Fruit fly (Drosophila melanogaster) whole organism, embryonic: Measurements from ENCODE around the gene Nrd1.

Source experiments
- CG10274 ChIP-seq: fragments of 200-800 bp; sonication (Bioruptor generic); optimal IDR thresholded peaks from 3 replicates; lab custom pipeline; 2017; ENCODE audit warnings: missing biosample characterization, mild to moderate bottlenecking, missing genetic modification characterization
- CG11696 ChIP-seq: fragments of 200-800 bp; sonication (Bioruptor generic); IDR thresholded peaks from 2 replicates; pipeline ENCODE4 v1.3.6; 2022; ENCODE audit warnings: missing biosample characterization, missing genetic modification characterization
- CG12104 ChIP-seq: fragments of 200-800 bp; sonication (Bioruptor generic); optimal IDR thresholded peaks from 3 replicates; lab custom pipeline; 2016; ENCODE audit warnings: missing biosample characterization, missing genetic modification characterization
- CG12155 ChIP-seq: fragments of 200-800 bp; sonication (Bioruptor generic); optimal IDR thresholded peaks from 3 replicates; lab custom pipeline; 2016; ENCODE audit warnings: missing biosample characterization, missing genetic modification characterization
- CG13123 ChIP-seq: fragments of 200-800 bp; sonication (Bioruptor generic); optimal IDR thresholded peaks from 2 replicates; lab custom pipeline; 2016; ENCODE audit warnings: missing biosample characterization, missing genetic modification characterization
- CG16815 ChIP-seq: fragments of 200-800 bp; sonication (Bioruptor generic); optimal IDR thresholded peaks from 3 replicates; lab custom pipeline; 2017; ENCODE audit warnings: missing biosample characterization, mild to moderate bottlenecking, missing genetic modification characterization
- CG17361 ChIP-seq: fragments of 200-800 bp; sonication (Bioruptor generic); IDR thresholded peaks from 3 replicates; pipeline ENCODE4 v1.3.6; 2022; ENCODE audit warnings: missing biosample characterization, missing genetic modification characterization
- CG18011 ChIP-seq: fragments of 200-800 bp; sonication (Bioruptor generic); optimal IDR thresholded peaks from 2 replicates; lab custom pipeline; 2017; ENCODE audit warnings: missing biosample characterization, missing genetic modification characterization, mild to moderate bottlenecking, moderate library complexity, missing genotype
- CG6272 ChIP-seq: fragments of 200-800 bp; sonication (Bioruptor generic); IDR thresholded peaks from 2 replicates; pipeline ENCODE4 v1.3.6; 2022; ENCODE audit warnings: missing biosample characterization, missing genetic modification characterization
- CG7357 ChIP-seq: fragments of 200-800 bp; sonication (Bioruptor generic); IDR thresholded peaks from 3 replicates; pipeline ENCODE4 v1.3.6; 2022; ENCODE audit warnings: missing biosample characterization, missing genetic modification characterization
- CG7372 ChIP-seq: fragments of 200-800 bp; sonication (Bioruptor generic); IDR thresholded peaks from 2 replicates; pipeline ENCODE4 v1.3.6; 2022; ENCODE audit warnings: missing biosample characterization, missing genetic modification characterization
- CG7963 ChIP-seq: fragments of 200-800 bp; sonication (Bioruptor generic); IDR thresholded peaks from 3 replicates; pipeline ENCODE4 v1.3.6; 2022; ENCODE audit warnings: missing biosample characterization, missing genetic modification characterization; ENCODE audit not compliant: partially characterized antibody
- CG8388 ChIP-seq: fragments of 200-800 bp; sonication (Bioruptor generic); optimal IDR thresholded peaks from 2 replicates; lab custom pipeline; 2019; ENCODE audit warnings: missing biosample characterization, mild to moderate bottlenecking, missing genetic modification characterization, moderate library complexity
- CTCF ChIP-seq: fragments of 200-800 bp; sonication (Bioruptor generic); optimal IDR thresholded peaks from 2 replicates; lab custom pipeline; 2017; ENCODE audit warnings: missing biosample characterization, mild to moderate bottlenecking, missing genetic modification characterization, moderate library complexity
- D ChIP-seq, 2 experiments: fragments of 200-800 bp in 1 of 2; fragments of >200 bp in 1 of 2; sonication (Bioruptor generic) in 1 of 2; optimal IDR thresholded peaks; 2 replicates in 1 of 2; 3 replicates in 1 of 2; lab custom pipeline; 2017; ENCODE audit warnings: mild to moderate bottlenecking in 1 of 2, missing biosample characterization in 1 of 2, missing genetic modification characterization in 1 of 2, missing genetic modification reagents in 1 of 2
- D19B ChIP-seq: fragments of 200-800 bp; sonication (Bioruptor generic); optimal IDR thresholded peaks from 2 replicates; lab custom pipeline; 2017; ENCODE audit warnings: missing biosample characterization, mild to moderate bottlenecking, missing genetic modification characterization
- Dll ChIP-seq: fragments of 200-800 bp; sonication (Bioruptor generic); IDR thresholded peaks from 4 replicates; pipeline ENCODE4 v1.3.6; 2022; ENCODE audit warnings: missing biosample characterization, missing genetic modification characterization; ENCODE audit not compliant: partially characterized antibody
- HHEX ChIP-seq: fragments of 200-800 bp; sonication (Bioruptor generic); optimal IDR thresholded peaks from 3 replicates; lab custom pipeline; 2017; ENCODE audit warnings: missing biosample characterization, mild to moderate bottlenecking, missing genetic modification characterization, missing genetic modification reagents
- Hr39 ChIP-seq: fragments of >200 bp; optimal IDR thresholded peaks from 2 replicates; lab custom pipeline; 2017
- Hr51 ChIP-seq, 2 experiments: fragments of 200-800 bp; sonication (Bioruptor generic); optimal IDR thresholded peaks; 2 replicates in 1 of 2; 3 replicates in 1 of 2; lab custom pipeline; 2016 to 2018; ENCODE audit warnings: missing biosample characterization in 2 of 2, missing genetic modification characterization in 2 of 2, mild to moderate bottlenecking in 1 of 2, moderate library complexity in 1 of 2
- MTF-1 ChIP-seq: fragments of 200-800 bp; sonication (Bioruptor generic); optimal IDR thresholded peaks from 2 replicates; lab custom pipeline; 2018; ENCODE audit warnings: missing biosample characterization, mild to moderate bottlenecking, missing genetic modification characterization, borderline replicate concordance
- Mad ChIP-seq: fragments of 200-800 bp; sonication (Bioruptor generic); optimal IDR thresholded peaks from 2 replicates; lab custom pipeline; 2016; ENCODE audit warnings: missing biosample characterization, missing genetic modification characterization
- Med ChIP-seq: fragments of 200-800 bp; sonication (Bioruptor generic); peaks from one replicate; lab custom pipeline; 2016; ENCODE audit warnings: missing biosample characterization, missing genetic modification characterization, mild to moderate bottlenecking, inconsistent platforms, moderate library complexity
- NK7.1 ChIP-seq: fragments of 200-800 bp; sonication (Bioruptor generic); optimal IDR thresholded peaks from 3 replicates; lab custom pipeline; 2016; ENCODE audit warnings: missing biosample characterization, missing genetic modification characterization
- Nf-YC ChIP-seq: fragments of 200-800 bp; optimal IDR thresholded peaks from 3 replicates; lab custom pipeline; 2019; ENCODE audit warnings: missing biosample characterization, mild to moderate bottlenecking, missing genetic modification characterization, moderate library complexity
- Sin3A ChIP-seq: fragments of >200 bp; optimal IDR thresholded peaks from 2 replicates; lab custom pipeline; 2018
- Six4 ChIP-seq: fragments of 200-800 bp; sonication (Bioruptor generic); optimal IDR thresholded peaks from 2 replicates; lab custom pipeline; 2016; ENCODE audit warnings: missing biosample characterization, missing genetic modification characterization
- Ssrp ChIP-seq: fragments of 200-800 bp; sonication (Bioruptor generic); optimal IDR thresholded peaks from 2 replicates; lab custom pipeline; 2018; ENCODE audit warnings: missing biosample characterization, mild to moderate bottlenecking, missing genetic modification characterization, moderate library complexity
- Tbp ChIP-seq: fragments of >200 bp; optimal IDR thresholded peaks from 2 replicates; lab custom pipeline; 2018; ENCODE audit warnings: missing biosample characterization, missing genetic modification characterization
- bab2 ChIP-seq: fragments of 200-800 bp; sonication (Bioruptor generic); optimal IDR thresholded peaks from 2 replicates; lab custom pipeline; 2016; ENCODE audit warnings: missing biosample characterization, missing genetic modification characterization
- bbx ChIP-seq: fragments of 200-800 bp; sonication (Bioruptor generic); IDR thresholded peaks from 2 replicates; pipeline ENCODE4 v1.3.6; 2022; ENCODE audit warnings: missing biosample characterization, missing genetic modification characterization; ENCODE audit not compliant: partially characterized antibody
- bigmax ChIP-seq: fragments of 200-800 bp; sonication (Bioruptor generic); optimal IDR thresholded peaks from 2 replicates; lab custom pipeline; 2018; ENCODE audit warnings: missing biosample characterization, mild to moderate bottlenecking, missing genetic modification characterization
- bsh ChIP-seq, 2 experiments: fragments of 200-800 bp; sonication (Bioruptor generic); optimal IDR thresholded peaks; 2 replicates each; lab custom pipeline; 2017 to 2018; ENCODE audit warnings: mild to moderate bottlenecking in 2 of 2, missing biosample characterization in 2 of 2, missing genetic modification characterization in 2 of 2, moderate library complexity in 1 of 2
- caup ChIP-seq: fragments of 200-800 bp; sonication (Bioruptor generic); optimal IDR thresholded peaks from 3 replicates; lab custom pipeline; 2017; ENCODE audit warnings: missing biosample characterization, mild to moderate bottlenecking, missing genetic modification characterization, moderate library complexity; ENCODE audit not compliant: severe bottlenecking
- chm ChIP-seq: fragments of 200-800 bp; sonication (Bioruptor generic); IDR thresholded peaks from 2 replicates; pipeline ENCODE4 v1.3.6; 2022; ENCODE audit warnings: missing biosample characterization, missing genetic modification characterization
- ci ChIP-seq: fragments of 200-800 bp; sonication (Bioruptor generic); IDR thresholded peaks from 3 replicates; pipeline ENCODE4 v1.3.6; 2022; ENCODE audit warnings: missing biosample characterization, missing genetic modification characterization
- cwo ChIP-seq: fragments of 200-800 bp; sonication (Bioruptor generic); optimal IDR thresholded peaks from 3 replicates; lab custom pipeline; 2017; ENCODE audit warnings: missing biosample characterization, missing genetic modification characterization, mild to moderate bottlenecking, moderate library complexity, missing genetic modification reagents
- fru ChIP-seq: fragments of >200 bp; optimal IDR thresholded peaks from 2 replicates; lab custom pipeline; 2017
- fu2 ChIP-seq: fragments of 200-800 bp; sonication (Bioruptor generic); optimal IDR thresholded peaks from 2 replicates; lab custom pipeline; 2016; ENCODE audit warnings: missing biosample characterization, missing genetic modification characterization
- gcm2 ChIP-seq: fragments of 200-800 bp; sonication (Bioruptor generic); optimal IDR thresholded peaks from 2 replicates; lab custom pipeline; 2016; ENCODE audit warnings: missing biosample characterization, missing genetic modification characterization
- lilli ChIP-seq: fragments of 200-800 bp; sonication (Bioruptor generic); optimal IDR thresholded peaks from 3 replicates; lab custom pipeline; 2016; ENCODE audit warnings: missing biosample characterization, missing genetic modification characterization
- lmd ChIP-seq: fragments of 200-800 bp; sonication (Bioruptor generic); IDR thresholded peaks from 2 replicates; pipeline ENCODE4 v1.3.6; 2022; ENCODE audit warnings: missing biosample characterization, missing genetic modification characterization
- odd ChIP-seq: fragments of 200-800 bp; sonication (Bioruptor generic); optimal IDR thresholded peaks from 2 replicates; lab custom pipeline; 2017; ENCODE audit warnings: missing biosample characterization, mild to moderate bottlenecking, missing genetic modification characterization
- onecut ChIP-seq: fragments of 200-800 bp; sonication (Bioruptor generic); IDR thresholded peaks from 2 replicates; pipeline ENCODE4 v1.3.6; 2022; ENCODE audit warnings: missing biosample characterization, missing genetic modification characterization
- org-1 ChIP-seq: fragments of 200-800 bp; sonication (Bioruptor generic); optimal IDR thresholded peaks from 2 replicates; lab custom pipeline; 2017; ENCODE audit warnings: missing biosample characterization, missing genetic modification characterization
- p53 ChIP-seq: fragments of 200-800 bp; sonication (Bioruptor generic); optimal IDR thresholded peaks from 2 replicates; lab custom pipeline; 2016; ENCODE audit warnings: missing biosample characterization, missing genetic modification characterization
- psq ChIP-seq: fragments of 200-800 bp; sonication (Bioruptor generic); optimal IDR thresholded peaks from 2 replicates; lab custom pipeline; 2017; ENCODE audit warnings: missing biosample characterization, missing genetic modification characterization
- slbo ChIP-seq: fragments of 200-800 bp; sonication (Bioruptor generic); IDR thresholded peaks from 2 replicates; pipeline ENCODE4 v1.3.6; 2022; ENCODE audit warnings: missing biosample characterization, missing genetic modification characterization
- stc ChIP-seq: fragments of 200-800 bp; sonication (Bioruptor generic); IDR thresholded peaks from 2 replicates; pipeline ENCODE4 v1.3.6; 2022; ENCODE audit warnings: missing biosample characterization, missing genetic modification characterization
- toy ChIP-seq: fragments of 200-800 bp; sonication (Bioruptor generic); IDR thresholded peaks from 2 replicates; pipeline ENCODE4 v1.3.6; 2022; ENCODE audit warnings: missing biosample characterization, missing genetic modification characterization
- zen ChIP-seq: fragments of 200-800 bp; sonication (Bioruptor generic); optimal IDR thresholded peaks from 3 replicates; lab custom pipeline; 2018; ENCODE audit warnings: missing biosample characterization, mild to moderate bottlenecking, missing genetic modification characterization, moderate library complexity
- zfh1 ChIP-seq: fragments of 200-800 bp; sonication (Bioruptor generic); IDR thresholded peaks from 3 replicates; pipeline ENCODE4 v1.3.6; 2022; ENCODE audit warnings: missing biosample characterization, missing genetic modification characterization

Nrd1 gene

dm6 chrX:11915154-11915593 is 46.5 kb upstream of the Nrd1 start (continued):
- TF ChIP-seq CG18011 (GFP tag; lab: Kevin White, UChicago) (peak; percentile 9), chm (GFP tag; lab: Robert Waterston, UW) (no peak), org-1 (peak; percentile 86), Mad (peak; percentile 25), onecut (GFP tag; lab: Robert Waterston, UW) (peak; percentile 79), CG16815 (GFP tag; lab: Kevin White, UChicago) (peak; percentile 89), Dll (GFP tag; lab: Robert Waterston, UW) (no peak), fu2 (no peak), bsh (GFP tag; optimal IDR thresholded peaks at IDR 0.05; lab: Kevin White, UChicago) (peak; percentile 63 to 90), lmd (GFP tag; lab: Robert Waterston, UW) (peak; percentile 90), zfh1 (GFP tag; lab: Robert Waterston, UW) (peak; percentile 87), CG7357 (GFP tag; lab: Robert Waterston, UW) (peak; percentile 87), psq (GFP tag; lab: Kevin White, UChicago) (peak; percentile 26), slbo (GFP tag; lab: Robert Waterston, UW) (peak; percentile 74), D (optimal IDR thresholded peaks at IDR 0.05; lab: Kevin White, UChicago) (no peak), D (GFP tag; optimal IDR thresholded peaks at IDR 0.05; lab: Kevin White, UChicago) (peak; percentile 88), cwo (GFP tag; lab: Kevin White, UChicago) (peak; percentile 77), toy (GFP tag; lab: Robert Waterston, UW) (peak; percentile 19; the same call in 1 of the 2 replicates), Six4 (GFP tag; lab: Kevin White, UChicago) (peak; percentile 62), lilli (GFP tag; lab: Kevin White, UChicago) (peak; percentile 44), caup (GFP tag; lab: Kevin White, UChicago) (peak; percentile 86), CG6272 (GFP tag; lab: Robert Waterston, UW) (peak; percentile 80), bigmax (GFP tag; lab: Kevin White, UChicago) (no peak), bab2 (GFP tag; lab: Kevin White, UChicago) (peak; percentile 22), Tbp (GFP tag; lab: Kevin White, UChicago) (no peak), CG7372 (GFP tag; lab: Robert Waterston, UW) (peak; percentile 83), CG11696 (peak; percentile 54), odd (GFP tag; lab: Kevin White, UChicago) (peak; percentile 88), NK7.1 (no peak), CG10274 (GFP tag; lab: Kevin White, UChicago) (peak; percentile 64), CG12104 (GFP tag; lab: Kevin White, UChicago) (peak; percentile 69), Med (GFP tag; lab: Kevin White, UChicago) (peak; percentile 83), Hr51 (GFP tag; optimal IDR thresholded peaks at IDR 0.05; lab: Kevin White, UChicago) (peak; percentile 42 to 93), CTCF (GFP tag; lab: Kevin White, UChicago) (peak; percentile 28), ci (GFP tag; lab: Robert Waterston, UW) (peak; percentile 84), CG7963 (GFP tag; lab: Robert Waterston, UW) (no peak), zen (tag; lab: Kevin White, UChicago) (peak; percentile 93), gcm2 (GFP tag; lab: Kevin White, UChicago) (no peak), HHEX (GFP tag; lab: Kevin White, UChicago) (peak; percentile 86), Hr39 (lab: Kevin White, UChicago) (no peak), Sin3A (no peak), bbx (GFP tag; lab: Robert Waterston, UW) (no peak), Nf-YC (peak; percentile 88), MTF-1 (GFP tag; lab: Kevin White, UChicago) (peak; percentile 68), Ssrp (tag; lab: Kevin White, UChicago) (peak; percentile 93), D19B (GFP tag; lab: Kevin White, UChicago) (peak; percentile 71), CG12155 (GFP tag; lab: Kevin White, UChicago) (peak; percentile 67), CG13123 (peak; percentile 2), p53 (no peak), fru (lab: Kevin White, UChicago) (no peak), CG17361 (GFP tag; lab: Robert Waterston, UW) (peak; percentile 98), stc (GFP tag; lab: Robert Waterston, UW) (peak; percentile 88), CG8388 (GFP tag; lab: Kevin White, UChicago) (peak; percentile 89)
